Worm (Caenorhabditis elegans) whole organism, L3 larva: ENCODE data around the gene F31F4.17.

Experiments
- ZK546.5 ChIP-seq: sonication (generic microtip); optimal IDR thresholded peaks from 2 replicates; lab custom pipeline; 2017; ENCODE audit warnings: missing biosample characterization, missing genetic modification characterization
- aly-2 ChIP-seq: fragments of 150-350 bp; optimal IDR thresholded peaks from 2 replicates; lab custom pipeline; 2014; ENCODE audit warnings: missing biosample characterization, missing genetic modification characterization
- ama-1 ChIP-seq: fragments of 150-350 bp; optimal IDR thresholded peaks from 2 replicates; lab custom pipeline; 2018
- ceh-28 ChIP-seq: fragments of 150-350 bp; optimal IDR thresholded peaks from 2 replicates; lab custom pipeline; 2014; ENCODE audit warnings: missing biosample characterization, missing genetic modification reagents, missing genetic modification characterization
- fos-1 ChIP-seq: fragments of 150-350 bp; optimal IDR thresholded peaks from 2 replicates; lab custom pipeline; 2014; ENCODE audit warnings: missing biosample characterization, missing genetic modification characterization
- nfya-1 ChIP-seq: sonication (generic microtip); optimal IDR thresholded peaks from 2 replicates; lab custom pipeline; 2017; ENCODE audit warnings: missing genetic modification characterization, mild to moderate bottlenecking, missing compliant biosample characterization, antibody characterized with exemption, moderate library complexity; ENCODE audit not compliant: insufficient read depth
- nhr-76 ChIP-seq: fragments of 150-350 bp; sonication (generic microtip); optimal IDR thresholded peaks from 5 replicates; lab custom pipeline; 2014; ENCODE audit warnings: missing biosample characterization, missing genetic modification characterization
- nhr-77 ChIP-seq: fragments of 150-350 bp; optimal IDR thresholded peaks from 2 replicates; lab custom pipeline; 2014; ENCODE audit warnings: missing biosample characterization, missing genetic modification characterization
- skn-1 ChIP-seq: fragments of 150-350 bp; optimal IDR thresholded peaks from 2 replicates; lab custom pipeline; 2014; ENCODE audit warnings: missing biosample characterization, missing genetic modification characterization
- zag-1 ChIP-seq: fragments of 150-350 bp; optimal IDR thresholded peaks from 2 replicates; lab custom pipeline; 2014; ENCODE audit warnings: missing biosample characterization, missing genetic modification characterization

DNA sequence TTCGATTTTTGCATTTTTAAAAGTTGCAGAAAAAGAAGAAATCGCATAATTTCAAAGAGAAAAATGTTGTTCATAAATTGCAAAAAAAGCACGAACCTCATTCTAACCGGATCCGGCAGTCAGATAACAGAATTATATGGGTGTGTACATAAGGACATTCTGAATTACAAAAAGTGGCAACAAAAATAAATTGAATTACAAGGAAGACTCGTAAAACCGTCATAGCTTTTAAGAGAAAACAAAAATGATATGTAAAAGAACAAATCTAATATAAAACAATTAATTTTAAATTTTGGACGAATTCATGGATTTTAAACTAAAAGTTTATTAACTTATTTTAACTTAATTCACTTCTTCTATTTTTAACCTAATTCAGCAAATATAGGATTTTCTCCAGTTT lies at the start of gene F31F4.17:
- TF ChIP-seq fos-1 (tag; lab: Kevin White, UChicago): no peak
- no peak for TF ChIP-seq nhr-76 (tag; lab: Kevin White, UChicago)
- TF ChIP-seq skn-1 (tag; lab: Kevin White, UChicago): no peak
- TF ChIP-seq zag-1 (tag; lab: Kevin White, UChicago): no peak
- no peak for TF ChIP-seq ZK546.5 (tag; lab: Kevin White, UChicago)
- TF ChIP-seq aly-2 (tag; lab: Kevin White, UChicago): no peak
- TF ChIP-seq nhr-77 (tag; lab: Kevin White, UChicago): no peak
- TF ChIP-seq ceh-28 (tag; lab: Kevin White, UChicago): no peak
- no peak for TF ChIP-seq ama-1 (lab: Kevin White, UChicago)
- TF ChIP-seq nfya-1 (tag; lab: Kevin White, UChicago): no peak
